Worm (Caenorhabditis elegans): ENCODE results near the gene irld-12.

DNA sequence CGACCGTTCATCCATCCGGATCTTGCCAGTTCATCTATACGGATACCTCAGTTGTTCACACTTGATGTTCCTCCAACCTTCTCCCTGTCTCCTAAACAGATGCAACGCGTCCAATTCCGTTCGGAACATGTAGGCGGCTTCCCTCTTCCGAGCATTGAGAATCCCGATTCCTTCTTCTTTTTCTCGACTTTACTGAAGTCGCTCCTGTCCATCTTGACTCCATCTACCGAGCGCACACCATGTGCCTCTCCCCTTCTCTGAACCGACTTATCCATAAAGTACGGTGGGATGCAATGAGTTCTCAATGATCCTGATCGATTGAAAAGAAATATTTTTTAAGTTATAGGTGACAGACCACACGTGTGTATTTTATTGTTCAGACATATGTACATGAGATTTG, 29.1 kb downstream of the irld-12 start:
- no peak for TF ChIP-seq madf-9 (GFP tag; conservative IDR thresholded peaks at IDR 0.05)
- no peak for TF ChIP-seq php-3 (GFP tag; IDR thresholded peaks at IDR 0.05)
- TF ChIP-seq egl-43 (GFP tag; IDR thresholded peaks at IDR 0.05) = no peak
- TF ChIP-seq F44E2.7 (GFP tag; IDR thresholded peaks at IDR 0.05) = no peak
- no peak for TF ChIP-seq zfp-2 (tag; optimal IDR thresholded peaks at IDR 0.05)
- no peak for TF ChIP-seq ama-1 (optimal IDR thresholded peaks at IDR 0.05)
- no peak for TF ChIP-seq mdl-1 (tag; optimal IDR thresholded peaks at IDR 0.05)
- TF ChIP-seq nhr-25 (tag; optimal IDR thresholded peaks at IDR 0.05; ENCODE audit: borderline replicate concordance, insufficient read depth) = no peak
- TF ChIP-seq nhr-10 (tag; optimal IDR thresholded peaks at IDR 0.05) = no peak
- TF ChIP-seq lin-39 (tag; optimal IDR thresholded peaks at IDR 0.05) = no peak
